Worm (Caenorhabditis elegans) whole organism, young adult: ENCODE measurements around the gene T14G11.1.

Experiments
- B0019.2 ChIP-seq: fragments of 200-800 bp; sonication (Bioruptor generic); conservative IDR thresholded peaks from 2 replicates; pipeline ENCODE4 v1.3.6; 2022; ENCODE audit warnings: missing genetic modification reagents, missing genetic modification characterization, missing compliant biosample characterization
- B0261.1 ChIP-seq: sonication (generic microtip); optimal IDR thresholded peaks from 2 replicates; lab custom pipeline; 2016; ENCODE audit warnings: mild to moderate bottlenecking, missing genetic modification characterization, moderate library complexity, missing compliant biosample characterization
- C06A6.2 ChIP-seq: fragments of 200-800 bp; sonication (Bioruptor generic); conservative IDR thresholded peaks from 2 replicates; pipeline ENCODE4 v1.3.6; 2022; ENCODE audit warnings: missing genetic modification characterization, missing compliant biosample characterization
- K12H6.12 ChIP-seq: fragments of 200-800 bp; sonication (Bioruptor generic); optimal IDR thresholded peaks from 2 replicates; lab custom pipeline; 2018; ENCODE audit warnings: mild to moderate bottlenecking, missing genetic modification characterization, missing compliant biosample characterization
- Y56A3A.18 ChIP-seq: fragments of 200-800 bp; sonication (Bioruptor generic); IDR thresholded peaks from 2 replicates; pipeline ENCODE4 v1.3.6; 2022; ENCODE audit warnings: missing genetic modification reagents, missing genetic modification characterization, missing compliant biosample characterization
- Y79H2A.3 ChIP-seq: fragments of 200-800 bp; sonication (Bioruptor generic); conservative IDR thresholded peaks from 2 replicates; pipeline ENCODE4 v1.3.6; 2022; ENCODE audit warnings: missing genetic modification reagents, missing genetic modification characterization, missing compliant biosample characterization
- Y95B8A.8 ChIP-seq: fragments of 200-800 bp; sonication (Bioruptor generic); IDR thresholded peaks from 2 replicates; pipeline ENCODE4 v1.3.6; 2022; ENCODE audit warnings: missing genetic modification reagents, missing genetic modification characterization, missing compliant biosample characterization
- ZK185.1 ChIP-seq: sonication (generic microtip); optimal IDR thresholded peaks from 2 replicates; lab custom pipeline; 2016; ENCODE audit warnings: mild to moderate bottlenecking, missing genetic modification characterization, missing compliant biosample characterization; ENCODE audit not compliant: poor library complexity, severe bottlenecking
- ama-1 ChIP-seq, 3 experiments: fragments of 150-350 bp in 1 of 3; sonication (generic microtip) in 2 of 3; optimal IDR thresholded peaks; 2 replicates each; lab custom pipeline; 2014 to 2018; ENCODE audit warnings: missing biosample characterization in 2 of 3, missing genetic modification characterization in 2 of 3, missing genetic modification reagents in 2 of 3
- cebp-1 ChIP-seq, 2 experiments: fragments of 200-800 bp in 1 of 2; sonication (Bioruptor generic) in 1 of 2; sonication (generic microtip) in 1 of 2; IDR thresholded peaks in 1 of 2; optimal IDR thresholded peaks in 1 of 2; 2 replicates each; pipeline versions ENCODE4 v1.3.6 to Lab custom; 2017 to 2022; ENCODE audit warnings: missing compliant biosample characterization in 2 of 2, missing genetic modification characterization in 2 of 2, mild to moderate bottlenecking in 1 of 2, missing genetic modification reagents in 1 of 2, moderate library complexity in 1 of 2
- dox-1 ChIP-seq: fragments of 200-800 bp; sonication (Bioruptor generic); IDR thresholded peaks from 2 replicates; pipeline ENCODE4 v1.3.6; 2022; ENCODE audit warnings: missing genetic modification reagents, missing genetic modification characterization, missing compliant biosample characterization
- ets-4 ChIP-seq: fragments of 200-800 bp; sonication (Bioruptor generic); optimal IDR thresholded peaks from 2 replicates; lab custom pipeline; 2018; ENCODE audit warnings: mild to moderate bottlenecking, missing genetic modification characterization, missing compliant biosample characterization
- hlh-26 ChIP-seq: fragments of 200-800 bp; sonication (Bioruptor generic); conservative IDR thresholded peaks from 2 replicates; pipeline ENCODE4 v1.3.6; 2022; ENCODE audit warnings: missing genetic modification reagents, missing genetic modification characterization, missing compliant biosample characterization
- madf-8 ChIP-seq: fragments of 200-800 bp; sonication (Bioruptor generic); conservative IDR thresholded peaks from 2 replicates; pipeline ENCODE4 v1.3.6; 2022; ENCODE audit warnings: missing genetic modification reagents, missing genetic modification characterization, missing compliant biosample characterization
- mel-28 ChIP-seq: sonication (generic microtip); optimal IDR thresholded peaks from 2 replicates; lab custom pipeline; 2016; ENCODE audit warnings: borderline replicate concordance, mild to moderate bottlenecking, missing genetic modification characterization, missing compliant biosample characterization
- nhr-120 ChIP-seq: fragments of 200-800 bp; sonication (Bioruptor generic); IDR thresholded peaks from 2 replicates; pipeline ENCODE4 v1.3.6; 2022; ENCODE audit warnings: missing genetic modification characterization, missing compliant biosample characterization
- nhr-179 ChIP-seq: sonication (generic microtip); optimal IDR thresholded peaks from 2 replicates; lab custom pipeline; 2016; ENCODE audit warnings: mild to moderate bottlenecking, missing genetic modification characterization, missing compliant biosample characterization
- nhr-80 ChIP-seq: sonication (generic microtip); optimal IDR thresholded peaks from 2 replicates; lab custom pipeline; 2016; ENCODE audit warnings: missing genetic modification characterization, missing compliant biosample characterization
- pha-4 ChIP-seq: fragments of 150-350 bp; sonication (generic microtip); optimal IDR thresholded peaks from 2 replicates; lab custom pipeline; 2014; ENCODE audit warnings: missing biosample characterization, missing genetic modification reagents, missing genetic modification characterization
- rec-8 ChIP-seq, 2 experiments: sonication (generic microtip); optimal IDR thresholded peaks; 2 replicates each; lab custom pipeline; 2016; ENCODE audit warnings: mild to moderate bottlenecking in 2 of 2, missing genetic modification characterization in 2 of 2, missing genetic modification reagents in 2 of 2, missing genotype in 2 of 2, missing biosample characterization in 1 of 2, missing compliant biosample characterization in 1 of 2, moderate library complexity in 1 of 2
- repo-1 ChIP-seq: sonication (generic microtip); optimal IDR thresholded peaks from 2 replicates; lab custom pipeline; 2017; ENCODE audit warnings: mild to moderate bottlenecking, missing genetic modification characterization, missing compliant biosample characterization
- rpc-1 ChIP-seq, 2 experiments: fragments of 150-350 bp in 1 of 2; sonication (generic microtip) in 1 of 2; optimal IDR thresholded peaks; 2 replicates each; lab custom pipeline; 2014 to 2018; ENCODE audit warnings: missing biosample characterization in 1 of 2, missing genetic modification characterization in 1 of 2, missing genetic modification reagents in 1 of 2, missing genotype in 1 of 2
- snpc-4 ChIP-seq, 5 experiments: fragments of 150-350 bp in 1 of 5; sonication (generic microtip) in 4 of 5; optimal IDR thresholded peaks; 2 replicates each; lab custom pipeline; 2014 to 2018; ENCODE audit warnings: missing genetic modification characterization in 5 of 5, missing biosample characterization in 3 of 5, antibody characterized with exemption in 2 of 5, mild to moderate bottlenecking in 2 of 5, missing compliant biosample characterization in 2 of 5, missing genotype in 2 of 5, moderate library complexity in 2 of 5, missing genetic modification reagents in 1 of 5
- tbp1 ChIP-seq: fragments of 200-800 bp; sonication (Bioruptor generic); optimal IDR thresholded peaks from 2 replicates; lab custom pipeline; 2018; ENCODE audit warnings: mild to moderate bottlenecking, missing genetic modification characterization, missing compliant biosample characterization
- unc-130 ChIP-seq: sonication (generic microtip); optimal IDR thresholded peaks from 2 replicates; lab custom pipeline; 2016; ENCODE audit warnings: missing genetic modification reagents, missing genetic modification characterization, missing compliant biosample characterization
- unc-62 ChIP-seq: fragments of 150-350 bp; optimal IDR thresholded peaks from 2 replicates; lab custom pipeline; 2014; ENCODE audit warnings: missing biosample characterization, missing genetic modification reagents, missing genetic modification characterization
- xnd-1 ChIP-seq: sonication (generic microtip); optimal IDR thresholded peaks from 2 replicates; lab custom pipeline; 2016; ENCODE audit warnings: missing genotype, missing genetic modification reagents, missing genetic modification characterization, missing compliant biosample characterization
- ztf-18 ChIP-seq: sonication (generic microtip); optimal IDR thresholded peaks from 2 replicates; lab custom pipeline; 2016; ENCODE audit warnings: missing genotype, mild to moderate bottlenecking, missing genetic modification characterization, missing compliant biosample characterization
- ztf-22 ChIP-seq: fragments of 200-800 bp; sonication (Bioruptor generic); optimal IDR thresholded peaks from 2 replicates; lab custom pipeline; 2018; ENCODE audit warnings: mild to moderate bottlenecking, missing genetic modification characterization, moderate library complexity, missing compliant biosample characterization

T14G11.1 gene

DNA sequence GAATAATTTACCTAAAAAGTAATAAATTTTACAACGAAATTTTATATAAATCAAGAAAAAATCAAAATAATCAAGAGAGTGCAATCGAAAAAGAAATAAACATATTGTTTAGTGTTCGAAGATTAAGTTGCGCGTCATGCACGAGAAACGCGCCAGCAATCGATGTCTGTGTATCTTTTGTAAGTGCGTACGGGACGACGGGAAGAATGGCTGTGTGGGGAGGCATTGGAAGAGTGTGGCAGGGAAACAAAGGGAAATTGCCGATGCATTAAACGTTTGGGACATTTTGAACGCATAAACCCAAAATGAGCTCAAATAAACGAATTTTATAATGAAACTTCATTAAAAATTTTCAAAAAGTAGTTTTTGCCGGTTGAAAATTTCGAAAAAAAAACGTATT, 1.6 kb upstream of the T14G11.1 start, which contains the start of gene immt-1 (continued):
- no peak for TF ChIP-seq B0019.2 (GFP tag; lab: Robert Waterston, UW)
- TF ChIP-seq ztf-22 (GFP tag; lab: Kevin White, UChicago) = no peak
- no peak for TF ChIP-seq repo-1
- no peak for TF ChIP-seq mel-28 (tag; lab: Kevin White, UChicago)
- TF ChIP-seq Y95B8A.8 (GFP tag; lab: Robert Waterston, UW) = no peak
- peak; percentile 47 for TF ChIP-seq ZK185.1 (tag; lab: Kevin White, UChicago)
- TF ChIP-seq ztf-18 (tag; lab: Kevin White, UChicago) = peak; percentile 92

ce11 chrX:2693026-2693425, 4.2 kb downstream of the T14G11.1 start:
- TF ChIP-seq mel-28 (tag; lab: Kevin White, UChicago) = no peak
- TF ChIP-seq unc-62 (GFP tag; lab: Kevin White, UChicago) = peak; percentile 87
- TF ChIP-seq unc-130 (GFP tag; lab: Kevin White, UChicago) = no peak
- TF ChIP-seq cebp-1 (GFP tag; IDR thresholded peaks at IDR 0.05; lab: Robert Waterston, UW) = peak; percentile 88
- TF ChIP-seq cebp-1 (tag; optimal IDR thresholded peaks at IDR 0.05; lab: Kevin White, UChicago) = peak; percentile 90
- peak; percentile 39 for TF ChIP-seq pha-4
- TF ChIP-seq K12H6.12 (tag; lab: Kevin White, UChicago) = no peak
- peak; percentile 82 for TF ChIP-seq nhr-80
- peak; percentile 1 for TF ChIP-seq ztf-22 (GFP tag; lab: Kevin White, UChicago)
- no peak for TF ChIP-seq nhr-120
- TF ChIP-seq dox-1 (GFP tag; lab: Robert Waterston, UW) = peak; percentile 48; the same call in 1 of the 2 replicates

DNA sequence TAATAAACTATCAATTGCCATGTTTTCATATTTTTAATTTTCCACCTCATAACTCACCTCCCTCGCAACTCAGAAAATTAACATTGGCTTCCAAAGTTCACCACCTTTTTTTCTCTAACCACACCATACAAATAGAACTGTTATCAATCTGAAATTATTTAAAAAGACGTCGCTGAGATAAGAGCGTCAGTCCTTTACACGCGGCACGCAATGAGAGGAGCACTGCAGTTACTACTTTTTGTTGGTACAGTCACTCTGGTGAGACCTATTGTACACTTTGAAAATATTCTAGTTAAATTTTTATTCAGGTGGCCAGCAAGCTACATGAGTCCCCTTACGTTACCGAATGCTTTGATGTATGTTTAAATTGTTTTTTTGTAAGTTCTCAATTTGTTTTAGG, 5.9 kb downstream of the T14G11.1 start, which contains the start of gene T02C5.1:
T02C5.1 (plus strand) TSS at position 199 of the 400 bp plus-strand sequence.
- TF ChIP-seq tbp1 (GFP tag; lab: Kevin White, UChicago) (peak; percentile 1), nhr-80 (peak; percentile 18), hlh-26 (GFP tag; lab: Robert Waterston, UW) (no peak), xnd-1 (tag; lab: Kevin White, UChicago) (no peak), ama-1 (optimal IDR thresholded peaks at IDR 0.05; lab: Kevin White, UChicago) (no peak), ama-1 (GFP tag; optimal IDR thresholded peaks at IDR 0.05; lab: Kevin White, UChicago) (no peak)
- TF ChIP-seq, all 124 proteins: peak for 2

DNA sequence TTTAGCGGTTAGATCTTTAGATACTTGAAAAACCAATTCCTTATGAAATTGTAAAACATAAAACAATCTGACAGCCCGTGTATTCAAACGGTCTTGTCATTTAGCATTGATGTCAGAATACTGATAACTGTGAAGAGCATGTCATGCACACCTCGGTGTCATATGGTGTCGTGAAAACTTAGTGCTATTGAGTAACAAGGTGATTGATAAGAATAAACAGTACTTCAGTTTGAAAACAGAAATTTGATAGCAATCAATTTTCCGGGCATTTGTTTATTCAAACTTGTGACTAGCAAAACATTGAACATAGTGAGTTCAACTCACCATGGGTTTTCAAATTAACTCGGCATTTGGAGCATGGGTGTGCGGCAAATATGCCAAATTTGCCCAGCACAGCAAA, 6.5 kb downstream of the T14G11.1 start:
- TF ChIP-seq nhr-179 (tag; lab: Kevin White, UChicago) (no peak), Y79H2A.3 (no peak), madf-8 (GFP tag; lab: Robert Waterston, UW) (no peak), cebp-1 (GFP tag; IDR thresholded peaks at IDR 0.05; lab: Robert Waterston, UW) (0 out of 2 replicates have a peak, but pooled peaks have one; percentile 31), cebp-1 (tag; optimal IDR thresholded peaks at IDR 0.05; lab: Kevin White, UChicago) (peak; percentile 17), nhr-80 (peak; percentile 77), C06A6.2 (GFP tag; lab: Robert Waterston, UW) (no peak), snpc-4 (GFP tag; optimal IDR thresholded peaks at IDR 0.05; lab: Kevin White, UChicago) (no peak), snpc-4 (tag; optimal IDR thresholded peaks at IDR 0.05; lab: Kevin White, UChicago) (peak in 1 of 4 experiments; percentile 4), ets-4 (peak; percentile 79)

DNA sequence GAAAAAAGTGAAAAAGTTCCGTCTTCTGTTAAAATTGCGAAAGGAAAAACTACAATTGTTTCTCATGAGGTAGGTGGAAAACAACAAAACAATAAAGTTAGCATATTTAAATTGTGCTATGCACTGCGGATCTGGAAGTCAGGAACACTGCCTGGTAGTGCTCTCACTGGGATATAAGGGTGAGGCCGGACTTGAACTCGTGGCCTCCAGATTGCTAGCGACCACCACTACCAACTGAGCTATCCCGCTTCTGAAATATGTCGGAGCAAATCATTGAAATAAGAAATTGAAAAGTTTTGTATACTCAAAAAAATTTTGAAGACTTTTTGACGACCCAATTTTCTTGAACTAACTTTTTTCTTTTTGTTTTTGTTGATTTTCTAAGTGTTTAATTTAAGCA, 7.8 kb downstream of the T14G11.1 start:
- TF ChIP-seq rpc-1 (optimal IDR thresholded peaks at IDR 0.05; lab: Kevin White, UChicago) = peak; percentile 49
- peak; percentile 73 for TF ChIP-seq rpc-1 (tag; optimal IDR thresholded peaks at IDR 0.05; lab: Kevin White, UChicago)
- TF ChIP-seq tbp1 (GFP tag; lab: Kevin White, UChicago) = peak; percentile 61
- no peak for TF ChIP-seq unc-130 (GFP tag; lab: Kevin White, UChicago)
- TF ChIP-seq Y56A3A.18 (GFP tag; lab: Robert Waterston, UW) = peak; percentile 55; the same call in 1 of the 2 replicates
- 0 out of 2 replicates have a peak, but pooled peaks have one; percentile 15 for TF ChIP-seq dox-1 (GFP tag; lab: Robert Waterston, UW)
- no peak for TF ChIP-seq rec-8 (tag; optimal IDR thresholded peaks at IDR 0.05; lab: Kevin White, UChicago)
- TF ChIP-seq B0261.1 = peak; percentile 25
- TF ChIP-seq snpc-4 (GFP tag; optimal IDR thresholded peaks at IDR 0.05; lab: Kevin White, UChicago) = no peak
- TF ChIP-seq snpc-4 (tag; optimal IDR thresholded peaks at IDR 0.05; lab: Kevin White, UChicago) = peak in 1 of 4 experiments; percentile 9
- TF ChIP-seq, all 124 proteins: peak for 6
